Fruit fly (Drosophila melanogaster) whole organism: Measurements from ENCODE around the gene byn.

Experiments used
- Dll ChIP-seq: fragments of >200 bp; optimal IDR thresholded peaks from 2 replicates; lab custom pipeline; 2017
- EcR ChIP-seq, 2 experiments: fragments of >200 bp; optimal IDR thresholded peaks; 2 replicates each; lab custom pipeline; 2017; ENCODE audit warnings: missing biosample characterization in 2 of 2, missing genetic modification characterization in 2 of 2, missing genetic modification reagents in 2 of 2
- pan ChIP-seq: fragments of >200 bp; optimal IDR thresholded peaks from 2 replicates; lab custom pipeline; 2017
- psq ChIP-seq: fragments of >200 bp; optimal IDR thresholded peaks from 2 replicates; lab custom pipeline; 2017
- usp ChIP-seq: fragments of >200 bp; optimal IDR thresholded peaks from 2 replicates; lab custom pipeline; 2017; ENCODE audit warnings: missing biosample characterization, missing genetic modification characterization, mixed read lengths

- TF ChIP-seq usp (GFP tag; lab: Kevin White, UChicago), result no peak
- no peak for TF ChIP-seq Dll (lab: Kevin White, UChicago)
- no peak for TF ChIP-seq pan (lab: Kevin White, UChicago)
- TF ChIP-seq EcR (GFP tag; optimal IDR thresholded peaks at IDR 0.05; lab: Kevin White, UChicago), result no peak
- TF ChIP-seq psq (lab: Kevin White, UChicago), result no peak
These were observed 14.1 kb downstream of the byn start, which contains the start of gene Rpt4R for dm6 chr3L:11941612-11942011.
